Fruit fly (Drosophila melanogaster): Measurements from ENCODE around the gene CG4053.

Gene CG4053

DNA sequence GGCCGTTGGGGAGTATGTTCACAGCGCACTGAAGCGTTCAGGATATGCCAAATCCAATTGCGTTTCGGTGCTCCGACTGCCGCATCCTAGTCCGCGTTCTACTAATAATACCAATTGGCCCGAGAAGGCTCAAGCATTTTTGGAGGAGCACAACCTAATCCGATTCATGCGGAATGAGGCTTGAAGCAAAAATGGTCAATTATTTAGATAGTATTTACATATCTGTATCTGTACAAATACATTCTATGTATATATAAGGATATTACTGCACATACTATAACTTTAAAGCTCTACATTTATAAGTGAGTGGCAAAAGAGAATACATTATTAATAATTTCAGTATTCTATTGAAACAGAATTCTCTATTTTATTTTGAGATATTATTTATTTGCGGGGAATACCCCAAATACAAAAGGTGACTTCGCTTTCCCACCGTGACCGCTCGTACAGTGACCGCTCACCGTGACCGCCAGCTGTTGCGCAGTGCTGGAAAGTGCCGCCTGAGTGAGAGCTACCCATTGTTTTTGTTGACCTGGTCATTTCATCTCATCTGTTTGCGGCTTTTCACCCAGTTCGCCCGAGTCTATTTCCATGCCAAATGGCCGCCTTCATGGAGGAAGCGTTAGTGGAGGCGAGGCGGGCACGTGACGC, 19.5 kb upstream of the CG4053 start, which contains the start of gene CG5292 (continued):
- peak; percentile 36 for TF ChIP-seq CG10431 (GFP tag; optimal IDR thresholded peaks at IDR 0.05)
- peak; percentile 41 for TF ChIP-seq eyg (GFP tag; optimal IDR thresholded peaks at IDR 0.05)
- TF ChIP-seq CG2889 (GFP tag; IDR thresholded peaks at IDR 0.05), result no peak
- TF ChIP-seq mam (GFP tag; optimal IDR thresholded peaks at IDR 0.05), result peak; percentile 47
- TF ChIP-seq tio (GFP tag; optimal IDR thresholded peaks at IDR 0.05), result no peak
- TF ChIP-seq bsh (GFP tag; optimal IDR thresholded peaks at IDR 0.05), result no peak
- peak; percentile 65 for TF ChIP-seq CG34224 (GFP tag; IDR thresholded peaks at IDR 0.05; ENCODE audit: partially characterized antibody)
- peak; percentile 45 for TF ChIP-seq CG9817 (tag; optimal IDR thresholded peaks at IDR 0.05)
- no peak for TF ChIP-seq CG5245 (GFP tag; optimal IDR thresholded peaks at IDR 0.05)
- no peak for TF ChIP-seq slp2 (GFP tag; optimal IDR thresholded peaks at IDR 0.05)
- no peak for TF ChIP-seq pan (optimal IDR thresholded peaks at IDR 0.05)
- peak in 1 of 2 experiments; percentile 52 for TF ChIP-seq pan (GFP tag; optimal IDR thresholded peaks at IDR 0.05 in 1 of 2, IDR thresholded peaks at IDR 0.05 in 1 of 2)
- 0 out of 3 replicates have a peak, but pooled peaks have one; percentile 21 for TF ChIP-seq C15 (GFP tag; IDR thresholded peaks at IDR 0.05)
- peak; percentile 61; the same call in 1 of the 2 replicates for TF ChIP-seq amos (GFP tag; IDR thresholded peaks at IDR 0.05; ENCODE audit: partially characterized antibody)
- peak; percentile 67; the same call in 1 of the 3 replicates for TF ChIP-seq CG11456 (GFP tag; IDR thresholded peaks at IDR 0.05)
- peak; percentile 85 for TF ChIP-seq CG10267 (tag; optimal IDR thresholded peaks at IDR 0.05)
- no peak for TF ChIP-seq peb (GFP tag; IDR thresholded peaks at IDR 0.05)
- TF ChIP-seq bcd (GFP tag; optimal IDR thresholded peaks at IDR 0.05), result peak; percentile 45
- no peak for TF ChIP-seq Neu2 (GFP tag; optimal IDR thresholded peaks at IDR 0.05; ENCODE audit: borderline replicate concordance)
- peak; percentile 43 for TF ChIP-seq CG9727 (GFP tag; optimal IDR thresholded peaks at IDR 0.05)
- no peak for TF ChIP-seq CG7357 (GFP tag; IDR thresholded peaks at IDR 0.05)
- peak; percentile 33 for TF ChIP-seq slou (GFP tag; optimal IDR thresholded peaks at IDR 0.05)
- TF ChIP-seq CG7987 (GFP tag; optimal IDR thresholded peaks at IDR 0.05), result no peak
- TF ChIP-seq CG9876 (GFP tag; optimal IDR thresholded peaks at IDR 0.05), result no peak
- peak; percentile 24 for TF ChIP-seq Elba2 (GFP tag; optimal IDR thresholded peaks at IDR 0.05)
- peak; percentile 23; the same call in 1 of the 3 replicates for TF ChIP-seq HLH4C (GFP tag; IDR thresholded peaks at IDR 0.05; ENCODE audit: partially characterized antibody)
- TF ChIP-seq Rx (GFP tag; IDR thresholded peaks at IDR 0.05), result no peak
- TF ChIP-seq Sry-δ (GFP tag; optimal IDR thresholded peaks at IDR 0.05), result no peak
- TF ChIP-seq CG14050 (GFP tag; IDR thresholded peaks at IDR 0.05), result 0 out of 3 replicates have a peak, but pooled peaks have one; percentile 29
- TF ChIP-seq hbn (GFP tag; IDR thresholded peaks at IDR 0.05; ENCODE audit: partially characterized antibody), result 0 out of 2 replicates have a peak, but pooled peaks have one; percentile 35
- TF ChIP-seq bowl (GFP tag; IDR thresholded peaks at IDR 0.05), result no peak
- peak; percentile 51; the same call in 2 of the 3 replicates for TF ChIP-seq CG14860 (GFP tag; IDR thresholded peaks at IDR 0.05; ENCODE audit: partially characterized antibody)
- TF ChIP-seq CG11085 (GFP tag; IDR thresholded peaks at IDR 0.05), result peak; percentile 43; the same call in 1 of the 2 replicates
- no peak for TF ChIP-seq prd (optimal IDR thresholded peaks at IDR 0.05)
- TF ChIP-seq prd (GFP tag; IDR thresholded peaks at IDR 0.05), result peak; percentile 68
- TF ChIP-seq CG1603 (tag; optimal IDR thresholded peaks at IDR 0.05), result peak; percentile 80
- TF ChIP-seq CG3838 (GFP tag; optimal IDR thresholded peaks at IDR 0.05), result no peak
- no peak for TF ChIP-seq CG1832 (GFP tag; optimal IDR thresholded peaks at IDR 0.05)
- TF ChIP-seq MBD-R2 (GFP tag; IDR thresholded peaks at IDR 0.05), result peak; percentile 100
- peak; percentile 99 for TF ChIP-seq CG3995 (GFP tag; optimal IDR thresholded peaks at IDR 0.05)
- TF ChIP-seq CG15601 (tag; optimal IDR thresholded peaks at IDR 0.05), result no peak
- TF ChIP-seq Dek (tag; optimal IDR thresholded peaks at IDR 0.05), result peak; percentile 57
- TF ChIP-seq disco-r (GFP tag; optimal IDR thresholded peaks at IDR 0.05), result peak; percentile 20
- TF ChIP-seq sr (GFP tag; IDR thresholded peaks at IDR 0.05), result no peak; the same call in 2 of the 3 replicates
- peak; percentile 66 for TF ChIP-seq MESR4 (GFP tag; optimal IDR thresholded peaks at IDR 0.05)
- no peak for TF ChIP-seq Dip2 (GFP tag; IDR thresholded peaks at IDR 0.05)
- TF ChIP-seq Oli (tag; optimal IDR thresholded peaks at IDR 0.05), result peak; percentile 33
- TF ChIP-seq CG30431 (GFP tag; optimal IDR thresholded peaks at IDR 0.05), result no peak
- no peak for TF ChIP-seq Blimp-1 (GFP tag; optimal IDR thresholded peaks at IDR 0.05)

Data from whole organism, embryonic.